Worm (Caenorhabditis elegans): ENCODE data around the gene ZC196.4.

- TF ChIP-seq ztf-11 (tag; optimal IDR thresholded peaks at IDR 0.05) (no peak), flh-1 (GFP tag; optimal IDR thresholded peaks at IDR 0.05) (no peak), unc-120 (tag; optimal IDR thresholded peaks at IDR 0.05; ENCODE audit: poor library complexity, severe bottlenecking) (no peak), nhr-76 (tag; optimal IDR thresholded peaks at IDR 0.05) (no peak), sem-2 (GFP tag; optimal IDR thresholded peaks at IDR 0.05) (no peak), unc-62 (GFP tag; optimal IDR thresholded peaks at IDR 0.05) (no peak), pha-4 (tag; optimal IDR thresholded peaks at IDR 0.05) (no peak)
These were observed 36.2 kb downstream of the ZC196.4 start for ce11 chrV:8769154-8769553.
